Fruit fly (Drosophila melanogaster) whole organism, embryonic: ENCODE data around the gene CG10337.

ENCODE experiments used
- Abd-B ChIP-seq: fragments of 200-800 bp; sonication (Bioruptor generic); optimal IDR thresholded peaks from 2 replicates; lab custom pipeline; 2018; ENCODE audit warnings: missing biosample characterization, mild to moderate bottlenecking, missing genetic modification characterization, moderate library complexity
- Atf-2 ChIP-seq: fragments of 200-800 bp; sonication (Bioruptor generic); optimal IDR thresholded peaks from 2 replicates; lab custom pipeline; 2016; ENCODE audit warnings: missing biosample characterization, missing genetic modification characterization
- B-H1 ChIP-seq: fragments of 200-800 bp; sonication (Bioruptor generic); IDR thresholded peaks from 3 replicates; pipeline ENCODE4 v1.3.6; 2022; ENCODE audit warnings: missing biosample characterization, missing genetic modification characterization
- Bgb ChIP-seq: fragments of 200-800 bp; sonication (Bioruptor generic); IDR thresholded peaks from 2 replicates; pipeline ENCODE4 v1.3.6; 2022; ENCODE audit warnings: missing biosample characterization, missing genetic modification characterization; ENCODE audit not compliant: partially characterized antibody
- CG10462 ChIP-seq: fragments of 200-800 bp; sonication (Bioruptor generic); optimal IDR thresholded peaks from 2 replicates; lab custom pipeline; 2016; ENCODE audit warnings: missing biosample characterization, missing genetic modification characterization
- CG11695 ChIP-seq: fragments of 200-800 bp; sonication (Bioruptor generic); IDR thresholded peaks from 3 replicates; pipeline ENCODE4 v1.3.6; 2022; ENCODE audit warnings: missing biosample characterization, missing genetic modification characterization
- CG12942 ChIP-seq: fragments of 200-800 bp; sonication (Bioruptor generic); optimal IDR thresholded peaks from 3 replicates; lab custom pipeline; 2016; ENCODE audit warnings: missing biosample characterization, missing genetic modification characterization
- CG14860 ChIP-seq: fragments of 200-800 bp; sonication (Bioruptor generic); IDR thresholded peaks from 3 replicates; pipeline ENCODE4 v1.3.6; 2022; ENCODE audit warnings: missing biosample characterization, missing genetic modification characterization; ENCODE audit not compliant: partially characterized antibody
- CG17612 ChIP-seq: fragments of 200-800 bp; sonication (Bioruptor generic); IDR thresholded peaks from 2 replicates; pipeline ENCODE4 v1.3.6; 2022; ENCODE audit warnings: missing biosample characterization, missing genetic modification characterization
- CG18599 ChIP-seq: fragments of 200-800 bp; sonication (Bioruptor generic); optimal IDR thresholded peaks from 3 replicates; lab custom pipeline; 2017; ENCODE audit warnings: missing biosample characterization, missing genetic modification characterization, mild to moderate bottlenecking, moderate library complexity, missing genetic modification reagents
- CG31365 ChIP-seq: fragments of 200-800 bp; sonication (Bioruptor generic); optimal IDR thresholded peaks from 2 replicates; lab custom pipeline; 2018; ENCODE audit warnings: missing biosample characterization, mild to moderate bottlenecking, missing genetic modification characterization
- CG3407 ChIP-seq: fragments of 200-800 bp; sonication (Bioruptor generic); optimal IDR thresholded peaks from 2 replicates; lab custom pipeline; 2018; ENCODE audit warnings: missing biosample characterization, mild to moderate bottlenecking, missing genetic modification characterization
- CG6689 ChIP-seq: fragments of 200-800 bp; sonication (Bioruptor generic); IDR thresholded peaks from 2 replicates; pipeline ENCODE4 v1.3.6; 2022; ENCODE audit warnings: missing biosample characterization, missing genetic modification characterization
- CG6791 ChIP-seq: fragments of 200-800 bp; sonication (Bioruptor generic); IDR thresholded peaks from 3 replicates; pipeline ENCODE4 v1.3.6; 2022; ENCODE audit warnings: missing biosample characterization, missing genetic modification characterization; ENCODE audit not compliant: partially characterized antibody
- CG7556 ChIP-seq: fragments of 200-800 bp; sonication (Bioruptor generic); optimal IDR thresholded peaks from 2 replicates; lab custom pipeline; 2017; ENCODE audit warnings: missing biosample characterization, mild to moderate bottlenecking, missing genetic modification characterization
- CG7928 ChIP-seq: fragments of 200-800 bp; sonication (Bioruptor generic); optimal IDR thresholded peaks from 2 replicates; lab custom pipeline; 2017; ENCODE audit warnings: missing biosample characterization, mild to moderate bottlenecking, missing genetic modification characterization
- CG9437 ChIP-seq: fragments of 200-800 bp; sonication (Bioruptor generic); optimal IDR thresholded peaks from 2 replicates; lab custom pipeline; 2018; ENCODE audit warnings: missing biosample characterization, mild to moderate bottlenecking, missing genetic modification characterization
- D ChIP-seq, 2 experiments: fragments of 200-800 bp in 1 of 2; fragments of >200 bp in 1 of 2; sonication (Bioruptor generic) in 1 of 2; optimal IDR thresholded peaks; 2 replicates in 1 of 2; 3 replicates in 1 of 2; lab custom pipeline; 2017; ENCODE audit warnings: mild to moderate bottlenecking in 1 of 2, missing biosample characterization in 1 of 2, missing genetic modification characterization in 1 of 2, missing genetic modification reagents in 1 of 2
- Dek ChIP-seq: fragments of 200-800 bp; sonication (Bioruptor generic); optimal IDR thresholded peaks from 3 replicates; lab custom pipeline; 2019; ENCODE audit warnings: missing biosample characterization, mild to moderate bottlenecking, missing genetic modification characterization, moderate library complexity
- Doc2 ChIP-seq: fragments of 200-800 bp; sonication (Bioruptor generic); IDR thresholded peaks from 2 replicates; pipeline ENCODE4 v1.3.6; 2022; ENCODE audit warnings: missing biosample characterization, missing genetic modification characterization
- Dp ChIP-seq: fragments of 200-800 bp; sonication (Bioruptor generic); optimal IDR thresholded peaks from 2 replicates; lab custom pipeline; 2018; ENCODE audit warnings: missing biosample characterization, mild to moderate bottlenecking, missing genetic modification characterization, moderate library complexity
- Eip74EF ChIP-seq, 2 experiments: fragments of 200-800 bp in 1 of 2; fragments of >200 bp in 1 of 2; sonication (Bioruptor generic) in 1 of 2; optimal IDR thresholded peaks; 2 replicates each; lab custom pipeline; 2017 to 2019; ENCODE audit warnings: missing biosample characterization in 2 of 2, missing genetic modification characterization in 2 of 2, mild to moderate bottlenecking in 1 of 2, moderate library complexity in 1 of 2
- Ets97D ChIP-seq: fragments of 200-800 bp; sonication (Bioruptor generic); optimal IDR thresholded peaks from 3 replicates; lab custom pipeline; 2016; ENCODE audit warnings: missing biosample characterization, missing genetic modification characterization
- H2.0 ChIP-seq: fragments of 200-800 bp; sonication (Bioruptor generic); IDR thresholded peaks from 2 replicates; pipeline ENCODE4 v1.3.6; 2022; ENCODE audit warnings: missing biosample characterization, missing genetic modification characterization
- Hmx ChIP-seq: fragments of 200-800 bp; sonication (Bioruptor generic); optimal IDR thresholded peaks from 2 replicates; lab custom pipeline; 2016; ENCODE audit warnings: missing biosample characterization, missing genetic modification characterization
- Hr78 ChIP-seq, 2 experiments: fragments of 200-800 bp in 1 of 2; fragments of >200 bp in 1 of 2; sonication (Bioruptor generic) in 1 of 2; optimal IDR thresholded peaks; 2 replicates each; lab custom pipeline; 2017 to 2019; ENCODE audit warnings: missing biosample characterization in 2 of 2, missing genetic modification characterization in 2 of 2, mild to moderate bottlenecking in 1 of 2, moderate library complexity in 1 of 2
- MTF-1 ChIP-seq: fragments of 200-800 bp; sonication (Bioruptor generic); optimal IDR thresholded peaks from 2 replicates; lab custom pipeline; 2018; ENCODE audit warnings: missing biosample characterization, mild to moderate bottlenecking, missing genetic modification characterization, borderline replicate concordance
- Pdp1 ChIP-seq, 2 experiments: fragments of 200-800 bp; sonication (Bioruptor generic); optimal IDR thresholded peaks; 3 replicates each; lab custom pipeline; 2016; ENCODE audit warnings: missing biosample characterization in 2 of 2, missing genetic modification characterization in 2 of 2, mild to moderate bottlenecking in 1 of 2, moderate library complexity in 1 of 2
- Sry-δ ChIP-seq: fragments of 200-800 bp; sonication (Bioruptor generic); optimal IDR thresholded peaks from 2 replicates; lab custom pipeline; 2016; ENCODE audit warnings: missing biosample characterization, missing genetic modification characterization
- abd-A ChIP-seq: fragments of 200-800 bp; sonication (Bioruptor generic); optimal IDR thresholded peaks from 3 replicates; lab custom pipeline; 2019; ENCODE audit warnings: missing biosample characterization, mild to moderate bottlenecking, missing genetic modification characterization, moderate library complexity
- al ChIP-seq: fragments of 200-800 bp; sonication (Bioruptor generic); IDR thresholded peaks from 2 replicates; pipeline ENCODE4 v1.3.6; 2022; ENCODE audit warnings: missing biosample characterization, missing genetic modification characterization
- ase ChIP-seq: fragments of 200-800 bp; sonication (Bioruptor generic); IDR thresholded peaks from 3 replicates; pipeline ENCODE4 v1.3.6; 2022; ENCODE audit warnings: missing biosample characterization, missing genetic modification characterization
- bcd ChIP-seq: fragments of 200-800 bp; sonication (Bioruptor generic); optimal IDR thresholded peaks from 2 replicates; lab custom pipeline; 2017; ENCODE audit warnings: missing biosample characterization, mild to moderate bottlenecking, missing genetic modification characterization
- chif ChIP-seq, 2 experiments: fragments of 200-800 bp; sonication (Bioruptor generic); optimal IDR thresholded peaks; 3 replicates each; lab custom pipeline; 2016; ENCODE audit warnings: missing biosample characterization in 2 of 2, missing genetic modification characterization in 2 of 2
- crol ChIP-seq: fragments of 200-800 bp; sonication (Bioruptor generic); IDR thresholded peaks from 2 replicates; pipeline ENCODE4 v1.3.6; 2022; ENCODE audit warnings: missing biosample characterization, missing genetic modification characterization
- disco-r ChIP-seq: fragments of 200-800 bp; sonication (Bioruptor generic); optimal IDR thresholded peaks from 2 replicates; lab custom pipeline; 2016; ENCODE audit warnings: missing biosample characterization, missing genetic modification characterization
- dysf ChIP-seq: fragments of 200-800 bp; sonication (Bioruptor generic); IDR thresholded peaks from 3 replicates; pipeline ENCODE4 v1.3.6; 2022; ENCODE audit warnings: missing biosample characterization, missing genetic modification characterization
- eyg ChIP-seq: fragments of 200-800 bp; sonication (Bioruptor generic); optimal IDR thresholded peaks from 3 replicates; lab custom pipeline; 2016; ENCODE audit warnings: missing biosample characterization, missing genetic modification characterization
- fd102C ChIP-seq: fragments of 200-800 bp; sonication (Bioruptor generic); optimal IDR thresholded peaks from 2 replicates; lab custom pipeline; 2018; ENCODE audit warnings: missing biosample characterization, mild to moderate bottlenecking, missing genetic modification characterization, moderate library complexity
- gro ChIP-seq: fragments of 200-800 bp; sonication (Bioruptor generic); optimal IDR thresholded peaks from 2 replicates; lab custom pipeline; 2016; ENCODE audit warnings: missing biosample characterization, missing genetic modification characterization
- ken ChIP-seq: fragments of 200-800 bp; sonication (Bioruptor generic); IDR thresholded peaks from 3 replicates; pipeline ENCODE4 v1.3.6; 2022; ENCODE audit warnings: missing biosample characterization, missing genetic modification characterization
- kni ChIP-seq: fragments of 200-800 bp; sonication (Bioruptor generic); optimal IDR thresholded peaks from 3 replicates; lab custom pipeline; 2017; ENCODE audit warnings: mild to moderate bottlenecking, missing biosample characterization, missing genetic modification reagents, missing genetic modification characterization
- knrl ChIP-seq: fragments of 200-800 bp; sonication (Bioruptor generic); IDR thresholded peaks from 3 replicates; pipeline ENCODE4 v1.3.6; 2022; ENCODE audit warnings: missing biosample characterization, missing genetic modification characterization; ENCODE audit not compliant: partially characterized antibody
- pros ChIP-seq: fragments of 200-800 bp; sonication (Bioruptor generic); optimal IDR thresholded peaks from 3 replicates; lab custom pipeline; 2019; ENCODE audit warnings: missing biosample characterization, mild to moderate bottlenecking, missing genetic modification characterization, moderate library complexity
- schlank ChIP-seq: fragments of 200-800 bp; sonication (Bioruptor generic); optimal IDR thresholded peaks from 2 replicates; lab custom pipeline; 2018; ENCODE audit warnings: missing biosample characterization, mild to moderate bottlenecking, missing genetic modification characterization
- sd ChIP-seq: fragments of 200-800 bp; sonication (Bioruptor generic); optimal IDR thresholded peaks from 3 replicates; lab custom pipeline; 2018; ENCODE audit warnings: missing biosample characterization, mild to moderate bottlenecking, missing genetic modification characterization, moderate library complexity
- slp2 ChIP-seq: fragments of 200-800 bp; sonication (Bioruptor generic); optimal IDR thresholded peaks from 2 replicates; lab custom pipeline; 2016; ENCODE audit warnings: missing biosample characterization, missing genetic modification characterization
- zen2 ChIP-seq: fragments of 200-800 bp; sonication (Bioruptor generic); IDR thresholded peaks from 3 replicates; pipeline ENCODE4 v1.3.6; 2022; ENCODE audit warnings: missing biosample characterization, missing genetic modification characterization; ENCODE audit not compliant: partially characterized antibody

The CG10337 gene

dm6 chr2L:19574959-19575625, 28.3 kb upstream of the CG10337 start (continued):
- TF ChIP-seq gro (GFP tag; lab: Kevin White, UChicago), result no peak
- TF ChIP-seq CG7556 (GFP tag; lab: Kevin White, UChicago), result no peak
- 0 out of 3 replicates have a peak, but pooled peaks have one; percentile 50 for TF ChIP-seq CG6791 (GFP tag; lab: Robert Waterston, UW)
- no peak for TF ChIP-seq CG31365 (tag; lab: Kevin White, UChicago)
- peak; percentile 98 for TF ChIP-seq kni (GFP tag; lab: Kevin White, UChicago)
- TF ChIP-seq Hr78 (GFP tag; optimal IDR thresholded peaks at IDR 0.05; lab: Kevin White, UChicago), result peak in 1 of 2 experiments; percentile 81
- TF ChIP-seq Abd-B, result peak; percentile 52
- no peak for TF ChIP-seq fd102C
- no peak for TF ChIP-seq Hmx
- TF ChIP-seq crol (GFP tag; lab: Robert Waterston, UW), result peak; percentile 99
- TF ChIP-seq Eip74EF (GFP tag; optimal IDR thresholded peaks at IDR 0.05; lab: Kevin White, UChicago), result no peak
- no peak for TF ChIP-seq bcd (GFP tag; lab: Kevin White, UChicago)
- TF ChIP-seq sd (tag; lab: Kevin White, UChicago), result peak; percentile 86
- no peak for TF ChIP-seq Atf-2
- TF ChIP-seq Ets97D, result no peak
- TF ChIP-seq CG17612 (GFP tag; lab: Robert Waterston, UW), result no peak
- no peak for TF ChIP-seq Dek (tag; lab: Kevin White, UChicago)
- no peak for TF ChIP-seq CG3407 (GFP tag; lab: Kevin White, UChicago)
- no peak for TF ChIP-seq ase (GFP tag; lab: Robert Waterston, UW)
- TF ChIP-seq CG6689, result no peak
- TF ChIP-seq Sry-δ (GFP tag; lab: Kevin White, UChicago), result no peak
- TF ChIP-seq Dp, result no peak
- no peak for TF ChIP-seq Doc2 (GFP tag; lab: Robert Waterston, UW)
- TF ChIP-seq knrl (GFP tag; lab: Robert Waterston, UW), result no peak
- TF ChIP-seq slp2, result no peak
- TF ChIP-seq CG11695 (GFP tag; lab: Robert Waterston, UW), result no peak
- TF ChIP-seq Pdp1 (GFP tag; optimal IDR thresholded peaks at IDR 0.05; lab: Kevin White, UChicago), result peak in 1 of 2 experiments; percentile 69
- no peak for TF ChIP-seq CG18599
- TF ChIP-seq H2.0 (GFP tag; lab: Robert Waterston, UW), result no peak
- TF ChIP-seq CG9437 (GFP tag; lab: Kevin White, UChicago), result peak; percentile 85
- TF ChIP-seq CG12942 (GFP tag; lab: Kevin White, UChicago), result no peak
- no peak for TF ChIP-seq ken (GFP tag; lab: Robert Waterston, UW)
- peak; percentile 73 for TF ChIP-seq zen2 (GFP tag; lab: Robert Waterston, UW)
- TF ChIP-seq CG14860 (GFP tag; lab: Robert Waterston, UW), result 0 out of 3 replicates have a peak, but pooled peaks have one; percentile 26
- TF ChIP-seq eyg (GFP tag; lab: Kevin White, UChicago), result no peak
- TF ChIP-seq CG10462 (GFP tag; lab: Kevin White, UChicago), result no peak
- TF ChIP-seq CG7928 (GFP tag; lab: Kevin White, UChicago), result no peak
- TF ChIP-seq MTF-1 (GFP tag; lab: Kevin White, UChicago), result no peak
- TF ChIP-seq al, result no peak
- TF ChIP-seq Bgb (GFP tag; lab: Robert Waterston, UW), result peak; percentile 55
- TF ChIP-seq dysf (GFP tag; lab: Robert Waterston, UW), result no peak
- no peak for TF ChIP-seq disco-r (GFP tag; lab: Kevin White, UChicago)
- TF ChIP-seq pros (GFP tag; lab: Kevin White, UChicago), result peak; percentile 78
- TF ChIP-seq chif (GFP tag; optimal IDR thresholded peaks at IDR 0.05; lab: Kevin White, UChicago), result no peak
- TF ChIP-seq D (optimal IDR thresholded peaks at IDR 0.05; lab: Kevin White, UChicago), result peak; percentile 33
- TF ChIP-seq D (GFP tag; optimal IDR thresholded peaks at IDR 0.05; lab: Kevin White, UChicago), result no peak
- no peak for TF ChIP-seq schlank (tag; lab: Kevin White, UChicago)
- TF ChIP-seq abd-A (tag; lab: Kevin White, UChicago), result peak; percentile 94
- no peak for TF ChIP-seq B-H1 (GFP tag; lab: Robert Waterston, UW)
